Worm (Caenorhabditis elegans): Measurements from ENCODE around the gene pqn-74.

Gene pqn-74

ce11 chrIV:13297746-13298145 lies 33.5 kb downstream of the pqn-74 start, which contains the start of the genes Y67H2A.2 and micu-1 (continued):
- TF ChIP-seq efl-1 (optimal IDR thresholded peaks at IDR 0.05) (peak; percentile 80 to 82), efl-1 (GFP tag; optimal IDR thresholded peaks at IDR 0.05 in 1 of 2) (peak; percentile 73 to 97), egl-27 (tag; optimal IDR thresholded peaks at IDR 0.05) (no peak), fkh-8 (tag; optimal IDR thresholded peaks at IDR 0.05) (peak; percentile 83), mdl-1 (tag; optimal IDR thresholded peaks at IDR 0.05) (peak in 1 of 2 experiments; percentile 68), nhr-85 (tag) (peak; percentile 78), sup-37 (GFP tag; optimal IDR thresholded peaks at IDR 0.05) (no peak), nhr-84 (tag; optimal IDR thresholded peaks at IDR 0.05) (no peak), nhr-11 (tag; optimal IDR thresholded peaks at IDR 0.05) (no peak), pax-3 (tag; optimal IDR thresholded peaks at IDR 0.05) (peak; percentile 37)

DNA sequence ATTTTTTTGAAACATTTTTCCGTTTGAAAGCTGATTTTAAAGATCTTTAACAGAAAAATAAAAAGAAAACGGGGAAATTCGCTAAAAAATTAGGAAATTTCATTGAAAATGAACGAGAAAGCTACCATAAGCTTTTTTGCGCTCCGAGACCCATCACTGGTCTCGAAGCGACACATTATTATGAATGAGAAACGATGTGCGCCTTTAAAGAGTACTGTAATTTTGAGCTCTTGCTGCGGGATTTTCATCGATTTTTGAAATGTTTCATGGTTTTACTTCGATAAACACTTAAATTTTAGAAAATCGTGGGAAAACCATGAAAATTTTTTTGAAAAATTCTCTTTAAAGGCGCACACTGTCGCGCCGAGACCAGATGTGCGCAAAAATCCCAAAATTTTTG lies 41.0 kb downstream of the pqn-74 start:
- TF ChIP-seq nhr-28 (tag; optimal IDR thresholded peaks at IDR 0.05): no peak
- TF ChIP-seq F16B12.6 (tag; optimal IDR thresholded peaks at IDR 0.05): no peak
- TF ChIP-seq skn-1 (tag; optimal IDR thresholded peaks at IDR 0.05): no peak
- no peak for TF ChIP-seq ets-5 (GFP tag; IDR thresholded peaks at IDR 0.05)
- no peak for TF ChIP-seq lir-3 (tag; optimal IDR thresholded peaks at IDR 0.05; ENCODE audit: poor library complexity)
- no peak for TF ChIP-seq ces-1 (GFP tag; optimal IDR thresholded peaks at IDR 0.05)
- TF ChIP-seq lin-13 (GFP tag; optimal IDR thresholded peaks at IDR 0.05): no peak
- no peak for TF ChIP-seq alr-1 (tag; optimal IDR thresholded peaks at IDR 0.05; ENCODE audit: borderline replicate concordance)

ce11 chrIV:13289321-13289720 lies 41.9 kb downstream of the pqn-74 start, which contains the start of gene Y67H2A.10:
Y67H2A.10 (minus strand) TSS chrIV:13289504.
- TF ChIP-seq pax-3 (tag; optimal IDR thresholded peaks at IDR 0.05): no peak
- no peak for TF ChIP-seq snu-23 (GFP tag; optimal IDR thresholded peaks at IDR 0.05)
- no peak for TF ChIP-seq zag-1 (tag; optimal IDR thresholded peaks at IDR 0.05)
- TF ChIP-seq unc-130 (tag; optimal IDR thresholded peaks at IDR 0.05): no peak
- no peak for TF ChIP-seq dsc-1 (tag; optimal IDR thresholded peaks at IDR 0.05)
- TF ChIP-seq ceh-63 (GFP tag; optimal IDR thresholded peaks at IDR 0.05): no peak
- no peak for TF ChIP-seq ztf-4 (tag; optimal IDR thresholded peaks at IDR 0.05)
- no peak for TF ChIP-seq mef-2 (tag; optimal IDR thresholded peaks at IDR 0.05)
- no peak for TF ChIP-seq nhr-237 (tag; optimal IDR thresholded peaks at IDR 0.05)
- no peak for TF ChIP-seq isw-1 (GFP tag; IDR thresholded peaks at IDR 0.05)
- no peak for TF ChIP-seq unc-98 (GFP tag; IDR thresholded peaks at IDR 0.05)
- peak; percentile 44 for TF ChIP-seq ceh-90 (tag; optimal IDR thresholded peaks at IDR 0.05)
- TF ChIP-seq rnt-1 (tag; optimal IDR thresholded peaks at IDR 0.05): peak; percentile 72
- no peak for TF ChIP-seq nhr-28 (tag; optimal IDR thresholded peaks at IDR 0.05)
- no peak for TF ChIP-seq tlp-1 (tag; optimal IDR thresholded peaks at IDR 0.05)
- TF ChIP-seq fos-1 (tag; optimal IDR thresholded peaks at IDR 0.05): no peak
- no peak for TF ChIP-seq C16A3.4 (tag; optimal IDR thresholded peaks at IDR 0.05)
- TF ChIP-seq fkh-8 (tag; optimal IDR thresholded peaks at IDR 0.05): no peak
- TF ChIP-seq ets-5 (GFP tag; IDR thresholded peaks at IDR 0.05): no peak
- no peak for TF ChIP-seq blmp-1 (tag; optimal IDR thresholded peaks at IDR 0.05)
- TF ChIP-seq snpc-4 (tag; optimal IDR thresholded peaks at IDR 0.05): no peak
- no peak for TF ChIP-seq pag-3 (tag; optimal IDR thresholded peaks at IDR 0.05; ENCODE audit: borderline replicate concordance, insufficient read depth)
- TF ChIP-seq dpl-1 (GFP tag; optimal IDR thresholded peaks at IDR 0.05): peak in 2 of 3 experiments; percentile 32 to 47
- TF ChIP-seq ces-1 (GFP tag; optimal IDR thresholded peaks at IDR 0.05): no peak
- TF ChIP-seq fkh-4 (tag; optimal IDR thresholded peaks at IDR 0.05; ENCODE audit: borderline replicate concordance): no peak
- TF ChIP-seq unc-62 (GFP tag; optimal IDR thresholded peaks at IDR 0.05): no peak
- TF ChIP-seq pqm-1 (tag; optimal IDR thresholded peaks at IDR 0.05): no peak
- no peak for TF ChIP-seq unc-30 (tag; optimal IDR thresholded peaks at IDR 0.05)
- peak; percentile 23 to 32 for TF ChIP-seq efl-1 (optimal IDR thresholded peaks at IDR 0.05)
- peak in 1 of 2 experiments; percentile 52 for TF ChIP-seq efl-1 (GFP tag; optimal IDR thresholded peaks at IDR 0.05 in 1 of 2)
- peak; percentile 6 for TF ChIP-seq skn-1 (tag; optimal IDR thresholded peaks at IDR 0.05)
- TF ChIP-seq fkh-10 (GFP tag; optimal IDR thresholded peaks at IDR 0.05): no peak
- peak; percentile 49 for TF ChIP-seq mep-1 (tag; optimal IDR thresholded peaks at IDR 0.05)
- no peak for TF ChIP-seq aly-2 (tag; optimal IDR thresholded peaks at IDR 0.05)
- TF ChIP-seq aha-1 (tag; optimal IDR thresholded peaks at IDR 0.05): no peak
- no peak for TF ChIP-seq jun-1 (tag; optimal IDR thresholded peaks at IDR 0.05)
- no peak for TF ChIP-seq nhr-84 (tag; optimal IDR thresholded peaks at IDR 0.05)
- no peak for TF ChIP-seq sox-4 (tag; optimal IDR thresholded peaks at IDR 0.05)
- no peak for TF ChIP-seq C34B4.2 (tag; optimal IDR thresholded peaks at IDR 0.05)
- TF ChIP-seq lin-39 (tag; optimal IDR thresholded peaks at IDR 0.05): no peak
- peak; percentile 21 for TF ChIP-seq irx-1 (tag; optimal IDR thresholded peaks at IDR 0.05)

Measured in whole organism, L1 larva.